Fruit fly (Drosophila melanogaster): Measurements from ENCODE around the gene CG32983.

DNA sequence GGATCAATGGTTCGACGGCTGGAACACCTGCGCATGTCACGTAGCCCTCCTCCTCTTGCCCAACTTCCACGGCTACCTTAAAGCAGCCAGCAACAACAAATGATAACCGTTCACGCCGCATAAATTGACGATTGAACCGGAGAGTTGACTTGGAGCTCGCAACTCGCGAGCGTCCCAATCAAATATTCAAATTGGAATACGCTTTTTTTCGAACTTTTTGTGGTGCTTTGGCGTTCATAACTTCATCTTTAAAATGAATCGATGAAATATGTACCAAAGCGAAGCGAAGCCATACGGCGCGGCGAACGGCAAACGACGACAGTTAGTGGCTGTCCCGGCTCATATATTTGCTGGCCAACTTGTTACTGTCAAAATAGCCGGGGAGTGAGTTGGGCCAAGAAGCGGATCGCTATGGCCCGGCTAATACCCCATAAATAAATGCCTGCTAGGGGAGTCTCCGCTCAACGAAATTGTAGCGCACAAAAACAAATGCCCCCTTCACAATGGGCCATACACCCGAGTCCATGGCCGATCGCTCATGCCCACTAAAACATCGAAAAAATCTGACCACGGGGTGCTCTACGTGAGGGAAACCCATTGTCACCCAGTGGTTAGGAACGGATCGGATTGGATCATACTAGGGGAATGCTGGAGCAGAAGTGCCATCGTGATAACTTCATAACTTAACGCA is 13.7 kb downstream of the CG32983 start:
- TF ChIP-seq Hr78 (GFP tag; optimal IDR thresholded peaks at IDR 0.05), result no peak
- TF ChIP-seq jim (GFP tag; optimal IDR thresholded peaks at IDR 0.05), result no peak
- TF ChIP-seq psq (GFP tag; optimal IDR thresholded peaks at IDR 0.05), result no peak

All from whole organism, wandering third instar larva.